Worm (Caenorhabditis elegans): ENCODE measurements around the gene lipl-6.

The lipl-6 gene

ce11 chrV:6928938-6929337 is 5.2 kb downstream of the lipl-6 start, which contains the start of gene unc-68:
Gene unc-68, minus strand, starts transcription at chrV:6929038.
- TF ChIP-seq dao-5 (tag; optimal IDR thresholded peaks at IDR 0.05) (no peak), W03F9.2 (tag; optimal IDR thresholded peaks at IDR 0.05) (no peak), him-1 (tag; optimal IDR thresholded peaks at IDR 0.05) (no peak)

- TF ChIP-seq him-1 (tag; optimal IDR thresholded peaks at IDR 0.05) = no peak
- no peak for TF ChIP-seq dao-5 (tag; optimal IDR thresholded peaks at IDR 0.05)
- TF ChIP-seq W03F9.2 (tag; optimal IDR thresholded peaks at IDR 0.05) = no peak
Observed at ce11 chrV:6926633-6927032, 7.5 kb downstream of the lipl-6 start.

ce11 chrV:6919251-6919650 is 14.9 kb downstream of the lipl-6 start:
- TF ChIP-seq W03F9.2 (tag; optimal IDR thresholded peaks at IDR 0.05) = no peak
- TF ChIP-seq him-1 (tag; optimal IDR thresholded peaks at IDR 0.05) = no peak
- TF ChIP-seq dao-5 (tag; optimal IDR thresholded peaks at IDR 0.05) = no peak

ce11 chrV:6917280-6917679 is 16.8 kb downstream of the lipl-6 start:
- TF ChIP-seq W03F9.2 (tag; optimal IDR thresholded peaks at IDR 0.05) (no peak), dao-5 (tag; optimal IDR thresholded peaks at IDR 0.05) (no peak), him-1 (tag; optimal IDR thresholded peaks at IDR 0.05) (no peak)

ce11 chrV:6906435-6906834 is 27.7 kb downstream of the lipl-6 start:
- TF ChIP-seq him-1 (tag; optimal IDR thresholded peaks at IDR 0.05) (no peak), dao-5 (tag; optimal IDR thresholded peaks at IDR 0.05) (no peak), W03F9.2 (tag; optimal IDR thresholded peaks at IDR 0.05) (no peak)

- TF ChIP-seq W03F9.2 (tag; optimal IDR thresholded peaks at IDR 0.05) = no peak
- no peak for TF ChIP-seq him-1 (tag; optimal IDR thresholded peaks at IDR 0.05)
- no peak for TF ChIP-seq dao-5 (tag; optimal IDR thresholded peaks at IDR 0.05)
Observed at ce11 chrV:6901943-6902549, 32.1 kb downstream of the lipl-6 start.

- TF ChIP-seq him-1 (tag; optimal IDR thresholded peaks at IDR 0.05) = no peak
- TF ChIP-seq W03F9.2 (tag; optimal IDR thresholded peaks at IDR 0.05) = no peak
- TF ChIP-seq dao-5 (tag; optimal IDR thresholded peaks at IDR 0.05) = no peak
Observed at ce11 chrV:6900814-6901592, 33.1 kb downstream of the lipl-6 start.

- TF ChIP-seq dao-5 (tag; optimal IDR thresholded peaks at IDR 0.05) (no peak), W03F9.2 (tag; optimal IDR thresholded peaks at IDR 0.05) (no peak), him-1 (tag; optimal IDR thresholded peaks at IDR 0.05) (no peak)
Observed at ce11 chrV:6900173-6900638, 33.9 kb downstream of the lipl-6 start, which contains the start of gene odc-1. Gene odc-1, minus strand, starts transcription at chrV:6900223.

ce11 chrV:6896700-6897099 is 37.4 kb downstream of the lipl-6 start, which contains the start of gene K11C4.1:
Gene K11C4.1, plus strand, starts transcription at chrV:6897000.
- no peak for TF ChIP-seq dao-5 (tag; optimal IDR thresholded peaks at IDR 0.05)

- TF ChIP-seq him-1 (tag; optimal IDR thresholded peaks at IDR 0.05) = no peak
- no peak for TF ChIP-seq W03F9.2 (tag; optimal IDR thresholded peaks at IDR 0.05)
- no peak for TF ChIP-seq dao-5 (tag; optimal IDR thresholded peaks at IDR 0.05)
Observed at ce11 chrV:6894778-6895177, 39.3 kb downstream of the lipl-6 start, which contains the start of gene K11C4.2. Gene K11C4.2, plus strand, starts transcription at chrV:6895078.

- TF ChIP-seq W03F9.2 (tag; optimal IDR thresholded peaks at IDR 0.05) (no peak), him-1 (tag; optimal IDR thresholded peaks at IDR 0.05) (peak; percentile 33), dao-5 (tag; optimal IDR thresholded peaks at IDR 0.05) (no peak)
Observed at ce11 chrV:6893681-6894080, 40.4 kb downstream of the lipl-6 start.

ce11 chrV:6888828-6889227 is 45.3 kb downstream of the lipl-6 start:
- TF ChIP-seq him-1 (tag; optimal IDR thresholded peaks at IDR 0.05) (peak; percentile 84), dao-5 (tag; optimal IDR thresholded peaks at IDR 0.05) (peak; percentile 86), W03F9.2 (tag; optimal IDR thresholded peaks at IDR 0.05) (no peak)

ce11 chrV:6885070-6885469 is 49.0 kb downstream of the lipl-6 start:
- no peak for TF ChIP-seq W03F9.2 (tag; optimal IDR thresholded peaks at IDR 0.05)
- TF ChIP-seq him-1 (tag; optimal IDR thresholded peaks at IDR 0.05) = no peak
- TF ChIP-seq dao-5 (tag; optimal IDR thresholded peaks at IDR 0.05) = no peak

ce11 chrV:6882452-6882939 is 51.6 kb downstream of the lipl-6 start:
- TF ChIP-seq dao-5 (tag; optimal IDR thresholded peaks at IDR 0.05) (no peak), him-1 (tag; optimal IDR thresholded peaks at IDR 0.05) (no peak), W03F9.2 (tag; optimal IDR thresholded peaks at IDR 0.05) (no peak)
